Worm (Caenorhabditis elegans) whole organism, mixed stage, embryonic: ENCODE measurements around the gene F02E11.2.

Experiments used
- M03D4.4 ChIP-seq: sonication (generic microtip); optimal IDR thresholded peaks from 2 replicates; lab custom pipeline; 2017; ENCODE audit warnings: mild to moderate bottlenecking, missing genetic modification characterization, missing compliant biosample characterization
- bed-3 ChIP-seq: fragments of 200-800 bp; sonication (Bioruptor generic); optimal IDR thresholded peaks from 3 replicates; lab custom pipeline; 2018; ENCODE audit warnings: mild to moderate bottlenecking, missing genetic modification characterization, moderate library complexity, missing compliant biosample characterization
- ceh-39 ChIP-seq: fragments of 150-350 bp; optimal IDR thresholded peaks from 2 replicates; lab custom pipeline; 2014; ENCODE audit warnings: missing biosample characterization, missing genetic modification characterization
- ceh-43 ChIP-seq: fragments of 200-800 bp; sonication (Bioruptor generic); optimal IDR thresholded peaks from 2 replicates; lab custom pipeline; 2018; ENCODE audit warnings: mild to moderate bottlenecking, missing genetic modification characterization, moderate library complexity, missing compliant biosample characterization
- ceh-83 ChIP-seq: fragments of 200-800 bp; sonication (Bioruptor generic); optimal IDR thresholded peaks from 2 replicates; lab custom pipeline; 2018; ENCODE audit warnings: mild to moderate bottlenecking, missing genetic modification characterization, missing compliant biosample characterization
- ces-1 ChIP-seq: fragments of 150-350 bp; optimal IDR thresholded peaks from 2 replicates; lab custom pipeline; 2014; ENCODE audit warnings: missing biosample characterization, missing genetic modification reagents, missing genetic modification characterization
- cnd-1 ChIP-seq: fragments of 200-800 bp; sonication (Bioruptor generic); optimal IDR thresholded peaks from 2 replicates; lab custom pipeline; 2018; ENCODE audit warnings: mild to moderate bottlenecking, missing genetic modification characterization, missing compliant biosample characterization
- drap-1 ChIP-seq: fragments of 200-800 bp; sonication (Bioruptor generic); optimal IDR thresholded peaks from 3 replicates; lab custom pipeline; 2018; ENCODE audit warnings: mild to moderate bottlenecking, missing genetic modification characterization, missing compliant biosample characterization
- elt-1 ChIP-seq: sonication (generic microtip); optimal IDR thresholded peaks from 2 replicates; lab custom pipeline; 2017; ENCODE audit warnings: missing genetic modification characterization, mild to moderate bottlenecking, missing compliant biosample characterization, antibody characterized with exemption, moderate library complexity, borderline replicate concordance; ENCODE audit not compliant: insufficient read depth
- elt-3 ChIP-seq: fragments of 150-350 bp; optimal IDR thresholded peaks from 2 replicates; lab custom pipeline; 2014; ENCODE audit warnings: missing biosample characterization, missing genetic modification characterization
- flh-1 ChIP-seq: fragments of 200-800 bp; sonication (Bioruptor generic); optimal IDR thresholded peaks from 2 replicates; lab custom pipeline; 2018; ENCODE audit warnings: mild to moderate bottlenecking, missing genetic modification characterization, moderate library complexity, missing compliant biosample characterization
- ham-2 ChIP-seq: fragments of 200-800 bp; sonication (Bioruptor generic); optimal IDR thresholded peaks from 2 replicates; lab custom pipeline; 2018; ENCODE audit warnings: mild to moderate bottlenecking, missing genetic modification characterization, missing compliant biosample characterization
- hlh-1 ChIP-seq: fragments of 150-350 bp; optimal IDR thresholded peaks from 2 replicates; lab custom pipeline; 2014; ENCODE audit warnings: missing biosample characterization, missing genetic modification reagents, missing genetic modification characterization
- lin-13 ChIP-seq: fragments of 150-350 bp; optimal IDR thresholded peaks from 2 replicates; lab custom pipeline; 2014; ENCODE audit warnings: missing biosample characterization, missing genetic modification characterization
- lin-32 ChIP-seq: fragments of 200-800 bp; sonication (Bioruptor generic); optimal IDR thresholded peaks from 2 replicates; lab custom pipeline; 2018; ENCODE audit warnings: mild to moderate bottlenecking, missing genetic modification characterization, missing compliant biosample characterization
- mab-5 ChIP-seq: fragments of 150-350 bp; optimal IDR thresholded peaks from 2 replicates; lab custom pipeline; 2014; ENCODE audit warnings: missing biosample characterization, missing genetic modification characterization
- mep-1 ChIP-seq: fragments of 150-350 bp; optimal IDR thresholded peaks from 2 replicates; lab custom pipeline; 2017; ENCODE audit warnings: missing biosample characterization, missing genetic modification reagents, missing genetic modification characterization, inconsistent platforms
- mls-2 ChIP-seq: sonication (generic microtip); optimal IDR thresholded peaks from 2 replicates; lab custom pipeline; 2016; ENCODE audit warnings: mild to moderate bottlenecking, missing genetic modification characterization, moderate library complexity, missing compliant biosample characterization
- nhr-2 ChIP-seq: fragments of 150-350 bp; optimal IDR thresholded peaks from 2 replicates; lab custom pipeline; 2014; ENCODE audit warnings: missing biosample characterization, missing genetic modification characterization
- nhr-76 ChIP-seq: sonication (generic microtip); optimal IDR thresholded peaks from 2 replicates; lab custom pipeline; 2017; ENCODE audit warnings: missing biosample characterization, missing genetic modification characterization
- pha-4 ChIP-seq: fragments of 150-350 bp; optimal IDR thresholded peaks from 2 replicates; lab custom pipeline; 2018; ENCODE audit warnings: missing biosample characterization, missing genetic modification reagents, missing genetic modification characterization
- sem-2 ChIP-seq: fragments of 200-800 bp; sonication (Bioruptor generic); optimal IDR thresholded peaks from 2 replicates; lab custom pipeline; 2018; ENCODE audit warnings: mild to moderate bottlenecking, missing genetic modification characterization, missing compliant biosample characterization
- snpc-4 ChIP-seq: fragments of 150-350 bp; optimal IDR thresholded peaks from 2 replicates; lab custom pipeline; 2014; ENCODE audit warnings: missing biosample characterization, missing genetic modification characterization
- sptf-1 ChIP-seq: sonication (generic microtip); optimal IDR thresholded peaks from 2 replicates; lab custom pipeline; 2017; ENCODE audit warnings: mild to moderate bottlenecking, missing genetic modification characterization, moderate library complexity, missing compliant biosample characterization
- tbx-8 ChIP-seq: fragments of 200-800 bp; sonication (Bioruptor generic); optimal IDR thresholded peaks from 2 replicates; lab custom pipeline; 2018; ENCODE audit warnings: mild to moderate bottlenecking, missing genetic modification characterization, moderate library complexity, missing compliant biosample characterization
- unc-120 ChIP-seq: sonication (generic microtip); optimal IDR thresholded peaks from 2 replicates; lab custom pipeline; 2017; ENCODE audit warnings: missing genetic modification characterization, missing compliant biosample characterization; ENCODE audit not compliant: poor library complexity, severe bottlenecking
- unc-39 ChIP-seq: fragments of 150-350 bp; optimal IDR thresholded peaks from 2 replicates; lab custom pipeline; 2014; ENCODE audit warnings: missing biosample characterization, missing genetic modification characterization
- unc-62 ChIP-seq: fragments of 150-350 bp; optimal IDR thresholded peaks from 2 replicates; lab custom pipeline; 2014; ENCODE audit warnings: missing biosample characterization, missing genetic modification reagents, missing genetic modification characterization
- ztf-11 ChIP-seq: fragments of 150-350 bp; optimal IDR thresholded peaks from 2 replicates; lab custom pipeline; 2014; ENCODE audit warnings: missing biosample characterization, missing genetic modification characterization

The F02E11.2 gene

ce11 chrII:3247556-3247955 lies 15.0 kb upstream of the F02E11.2 start:
- TF ChIP-seq mab-5 (no peak), ceh-43 (GFP tag; lab: Kevin White, UChicago) (no peak), flh-1 (GFP tag; lab: Kevin White, UChicago) (no peak), snpc-4 (no peak), elt-1 (no peak), mep-1 (tag; lab: Kevin White, UChicago) (no peak), sptf-1 (tag; lab: Kevin White, UChicago) (no peak), elt-3 (no peak), tbx-8 (GFP tag; lab: Kevin White, UChicago) (no peak), lin-32 (GFP tag; lab: Kevin White, UChicago) (no peak), unc-62 (GFP tag; lab: Kevin White, UChicago) (no peak), drap-1 (no peak), ceh-39 (tag; lab: Kevin White, UChicago) (no peak), lin-13 (tag; lab: Kevin White, UChicago) (no peak), unc-39 (tag; lab: Kevin White, UChicago) (no peak)

ce11 chrII:3248043-3248718 lies 14.4 kb upstream of the F02E11.2 start, which contains the start of the genes fbxc-50 and C17F4.2:
fbxc-50 (minus strand) TSS chrII:3248123.
C17F4.2 (plus strand) TSS chrII:3248668.
- no peak for TF ChIP-seq sem-2 (GFP tag; lab: Kevin White, UChicago)
- peak; percentile 35 for TF ChIP-seq hlh-1 (tag; lab: Kevin White, UChicago)
- TF ChIP-seq ceh-39 (tag; lab: Kevin White, UChicago): no peak

ce11 chrII:3249406-3249805 lies 13.2 kb upstream of the F02E11.2 start, which contains the start of gene clec-124:
clec-124 (plus strand) TSS chrII:3249706.
- no peak for TF ChIP-seq ham-2 (GFP tag; lab: Kevin White, UChicago)
- TF ChIP-seq drap-1: no peak
- no peak for TF ChIP-seq lin-13 (tag; lab: Kevin White, UChicago)
- TF ChIP-seq ces-1 (GFP tag; lab: Kevin White, UChicago): no peak
- no peak for TF ChIP-seq mls-2 (tag; lab: Kevin White, UChicago)
- no peak for TF ChIP-seq ceh-43 (GFP tag; lab: Kevin White, UChicago)
- no peak for TF ChIP-seq sem-2 (GFP tag; lab: Kevin White, UChicago)
- TF ChIP-seq mab-5: no peak
- no peak for TF ChIP-seq sptf-1 (tag; lab: Kevin White, UChicago)
- no peak for TF ChIP-seq unc-39 (tag; lab: Kevin White, UChicago)
- no peak for TF ChIP-seq M03D4.4 (tag; lab: Kevin White, UChicago)

ce11 chrII:3250195-3250594 lies 12.4 kb upstream of the F02E11.2 start:
- no peak for TF ChIP-seq unc-62 (GFP tag; lab: Kevin White, UChicago)
- TF ChIP-seq pha-4: no peak
- no peak for TF ChIP-seq sptf-1 (tag; lab: Kevin White, UChicago)
- no peak for TF ChIP-seq M03D4.4 (tag; lab: Kevin White, UChicago)
- no peak for TF ChIP-seq flh-1 (GFP tag; lab: Kevin White, UChicago)
- no peak for TF ChIP-seq bed-3 (GFP tag; lab: Kevin White, UChicago)
- TF ChIP-seq elt-3: no peak
- TF ChIP-seq ceh-43 (GFP tag; lab: Kevin White, UChicago): no peak
- TF ChIP-seq drap-1: no peak
- no peak for TF ChIP-seq nhr-76 (tag; lab: Kevin White, UChicago)
- TF ChIP-seq elt-1: no peak
- no peak for TF ChIP-seq cnd-1 (tag; lab: Kevin White, UChicago)
- TF ChIP-seq ceh-39 (tag; lab: Kevin White, UChicago): no peak
- no peak for TF ChIP-seq unc-120 (tag; lab: Kevin White, UChicago)
- no peak for TF ChIP-seq mls-2 (tag; lab: Kevin White, UChicago)
- no peak for TF ChIP-seq sem-2 (GFP tag; lab: Kevin White, UChicago)

ce11 chrII:3251782-3252181 lies 10.8 kb upstream of the F02E11.2 start:
- TF ChIP-seq elt-1 (no peak), sptf-1 (tag; lab: Kevin White, UChicago) (no peak), flh-1 (GFP tag; lab: Kevin White, UChicago) (no peak), pha-4 (no peak), nhr-2 (tag; lab: Kevin White, UChicago) (no peak), lin-13 (tag; lab: Kevin White, UChicago) (no peak), ztf-11 (tag; lab: Kevin White, UChicago) (no peak), bed-3 (GFP tag; lab: Kevin White, UChicago) (no peak), snpc-4 (no peak), M03D4.4 (tag; lab: Kevin White, UChicago) (no peak), ceh-83 (GFP tag; lab: Kevin White, UChicago) (no peak), tbx-8 (GFP tag; lab: Kevin White, UChicago) (no peak)
